Worm (Caenorhabditis elegans) whole organism, L2 larva: Measurements from ENCODE around the gene F22E5.21.

ENCODE experiments used
- ZK546.5 ChIP-seq: sonication (generic microtip); optimal IDR thresholded peaks from 2 replicates; lab custom pipeline; 2017; ENCODE audit warnings: missing biosample characterization, missing genetic modification characterization
- ceh-82 ChIP-seq: fragments of 150-350 bp; optimal IDR thresholded peaks from 2 replicates; lab custom pipeline; 2014; ENCODE audit warnings: missing biosample characterization, missing genetic modification characterization
- crh-2 ChIP-seq: sonication (generic microtip); optimal IDR thresholded peaks from 2 replicates; lab custom pipeline; 2017; ENCODE audit warnings: missing biosample characterization, missing genetic modification characterization
- elt-1 ChIP-seq: fragments of 150-350 bp; optimal IDR thresholded peaks from 2 replicates; lab custom pipeline; 2014; ENCODE audit warnings: missing biosample characterization, missing genetic modification characterization
- lin-11 ChIP-seq: fragments of 150-350 bp; sonication (generic microtip); optimal IDR thresholded peaks from 2 replicates; lab custom pipeline; 2014; ENCODE audit warnings: missing biosample characterization, missing genetic modification characterization, inconsistent platforms, mixed read lengths
- mab-5 ChIP-seq: fragments of 150-350 bp; optimal IDR thresholded peaks from 2 replicates; lab custom pipeline; 2014; ENCODE audit warnings: missing biosample characterization, missing genetic modification characterization
- nhr-11 ChIP-seq: fragments of 150-350 bp; optimal IDR thresholded peaks from 2 replicates; lab custom pipeline; 2014; ENCODE audit warnings: missing biosample characterization, missing genetic modification characterization
- nhr-23 ChIP-seq: fragments of 150-350 bp; optimal IDR thresholded peaks from 2 replicates; lab custom pipeline; 2014; ENCODE audit warnings: missing biosample characterization, missing genetic modification reagents, missing genetic modification characterization
- nhr-6 ChIP-seq: fragments of 150-350 bp; optimal IDR thresholded peaks from 2 replicates; lab custom pipeline; 2014; ENCODE audit warnings: missing biosample characterization, missing genetic modification characterization
- nhr-77 ChIP-seq: fragments of 150-350 bp; optimal IDR thresholded peaks from 2 replicates; lab custom pipeline; 2014; ENCODE audit warnings: missing biosample characterization, missing genetic modification characterization
- sma-3 ChIP-seq: sonication (generic microtip); optimal IDR thresholded peaks from 2 replicates; lab custom pipeline; 2016; ENCODE audit warnings: missing genetic modification reagents, missing genetic modification characterization, missing compliant biosample characterization
- sma-9 ChIP-seq, 2 experiments: fragments of 150-350 bp in 1 of 2; sonication (generic microtip) in 1 of 2; optimal IDR thresholded peaks; 2 replicates each; lab custom pipeline; 2014 to 2016; ENCODE audit warnings: missing genetic modification characterization in 2 of 2, mild to moderate bottlenecking in 1 of 2, missing biosample characterization in 1 of 2, missing compliant biosample characterization in 1 of 2, missing genetic modification reagents in 1 of 2, moderate library complexity in 1 of 2
- unc-39 ChIP-seq: fragments of 150-350 bp; optimal IDR thresholded peaks from 2 replicates; lab custom pipeline; 2014; ENCODE audit warnings: missing biosample characterization, missing genetic modification characterization
- ztf-1 ChIP-seq: fragments of 200-800 bp; sonication (Bioruptor generic); conservative IDR thresholded peaks from 2 replicates; pipeline ENCODE4 v1.3.6; 2022; ENCODE audit warnings: missing genetic modification characterization, missing compliant biosample characterization
- ztf-11 ChIP-seq: sonication (generic microtip); optimal IDR thresholded peaks from 2 replicates; lab custom pipeline; 2017; ENCODE audit warnings: missing biosample characterization, missing genetic modification characterization

Gene F22E5.21

DNA sequence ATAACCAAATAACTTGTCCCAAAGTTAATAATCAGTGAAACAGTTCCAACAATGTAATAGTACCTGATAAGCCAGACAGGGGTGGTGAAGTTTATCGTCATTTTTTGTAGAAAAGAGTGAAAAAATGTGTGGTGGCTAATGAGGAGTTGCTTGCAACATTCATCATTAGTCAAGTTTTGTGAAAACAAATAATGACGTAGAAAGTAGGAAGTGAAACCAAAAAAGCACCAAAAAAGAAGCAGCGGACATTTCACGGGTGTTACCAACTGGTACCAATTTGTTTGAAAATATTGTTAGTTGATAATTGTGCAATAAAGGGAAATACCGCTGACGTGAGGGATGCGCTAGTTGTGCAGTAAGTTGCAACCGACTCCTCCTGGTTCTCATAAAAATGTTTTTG, 51.8 kb downstream of the F22E5.21 start, which contains the start of gene sri-36:
Gene sri-36 (minus strand): TSS at position 101 of the 400 bp plus-strand sequence.
- no peak for TF ChIP-seq sma-9 (GFP tag; optimal IDR thresholded peaks at IDR 0.05; lab: Kevin White, UChicago)
- TF ChIP-seq sma-9 (tag; optimal IDR thresholded peaks at IDR 0.05; lab: Kevin White, UChicago) = no peak
- TF ChIP-seq ceh-82 (tag; lab: Kevin White, UChicago) = no peak
- TF ChIP-seq elt-1 (tag; lab: Kevin White, UChicago) = no peak
- TF ChIP-seq nhr-23 (tag; lab: Kevin White, UChicago) = no peak
- TF ChIP-seq nhr-77 = no peak
- no peak for TF ChIP-seq ztf-1 (GFP tag; lab: Robert Waterston, UW)
- TF ChIP-seq ztf-11 (tag; lab: Kevin White, UChicago) = no peak
- no peak for TF ChIP-seq nhr-6 (tag; lab: Kevin White, UChicago)
- TF ChIP-seq ZK546.5 (tag; lab: Kevin White, UChicago) = no peak
- TF ChIP-seq unc-39 = no peak
- no peak for TF ChIP-seq nhr-11
- TF ChIP-seq lin-11 = no peak
- no peak for TF ChIP-seq crh-2 (tag; lab: Kevin White, UChicago)
- TF ChIP-seq mab-5 = no peak
- TF ChIP-seq sma-3 = no peak
